Worm (Caenorhabditis elegans): Measurements from ENCODE around the gene prx-13.

- no peak for TF ChIP-seq W03F9.2 (tag; optimal IDR thresholded peaks at IDR 0.05)
- TF ChIP-seq him-1 (tag; optimal IDR thresholded peaks at IDR 0.05), result no peak
Measured at ce11 chrII:7261854-7262253, 10.0 kb upstream of the prx-13 start, which contains the start of gene C30G12.4.
